Fruit fly (Drosophila melanogaster) whole organism, pupa: Measurements from ENCODE around the gene CG43246.

Source experiments
- CG15710 ChIP-seq: fragments of 200-800 bp; sonication (Bioruptor generic); optimal IDR thresholded peaks from 2 replicates; lab custom pipeline; 2018; ENCODE audit warnings: missing biosample characterization, mild to moderate bottlenecking, missing genetic modification characterization, moderate library complexity
- D1 ChIP-seq: fragments of 200-800 bp; sonication (Bioruptor generic); optimal IDR thresholded peaks from 2 replicates; lab custom pipeline; 2018; ENCODE audit warnings: missing biosample characterization, mild to moderate bottlenecking, missing genetic modification characterization, moderate library complexity
- Pif1B ChIP-seq: fragments of 200-800 bp; sonication (Bioruptor generic); optimal IDR thresholded peaks from 3 replicates; lab custom pipeline; 2016; ENCODE audit warnings: missing biosample characterization, missing genetic modification characterization

DNA sequence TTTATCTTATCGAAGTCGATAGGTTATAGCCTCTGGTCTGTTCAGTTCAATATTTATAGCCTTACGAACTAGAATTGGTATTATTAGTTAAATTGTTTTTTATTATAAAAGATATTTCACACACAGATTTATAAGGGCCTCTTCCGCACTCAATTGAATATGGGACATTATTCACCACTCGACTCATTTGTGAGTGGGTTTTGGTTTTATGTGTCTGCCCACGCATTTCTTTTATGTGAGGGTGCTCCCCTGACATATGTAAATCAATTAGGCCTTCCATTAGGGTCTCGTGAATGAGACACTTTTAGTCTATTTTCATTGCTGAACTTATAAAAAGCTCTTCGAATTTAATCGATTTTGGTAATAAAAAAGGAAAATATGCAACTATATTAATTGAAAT lies 15.2 kb downstream of the CG43246 start:
- no peak for TF ChIP-seq Pif1B
- TF ChIP-seq CG15710 (tag; lab: Kevin White, UChicago), result no peak
- no peak for TF ChIP-seq D1 (tag; lab: Kevin White, UChicago)
